Worm (Caenorhabditis elegans) whole organism, L4/young adult: ENCODE measurements around the gene R02D5.8.

Experiments used
- W03F9.2 ChIP-seq: fragments of 150-350 bp; optimal IDR thresholded peaks from 2 replicates; lab custom pipeline; 2014; ENCODE audit warnings: missing biosample characterization, missing genetic modification characterization
- dao-5 ChIP-seq: sonication (generic microtip); optimal IDR thresholded peaks from 2 replicates; lab custom pipeline; 2016; ENCODE audit warnings: missing genotype, missing genetic modification characterization, moderate library complexity, missing compliant biosample characterization
- him-1 ChIP-seq: sonication (generic microtip); optimal IDR thresholded peaks from 2 replicates; lab custom pipeline; 2016; ENCODE audit warnings: missing genotype, missing genetic modification reagents, missing genetic modification characterization, missing compliant biosample characterization

Gene R02D5.8

DNA sequence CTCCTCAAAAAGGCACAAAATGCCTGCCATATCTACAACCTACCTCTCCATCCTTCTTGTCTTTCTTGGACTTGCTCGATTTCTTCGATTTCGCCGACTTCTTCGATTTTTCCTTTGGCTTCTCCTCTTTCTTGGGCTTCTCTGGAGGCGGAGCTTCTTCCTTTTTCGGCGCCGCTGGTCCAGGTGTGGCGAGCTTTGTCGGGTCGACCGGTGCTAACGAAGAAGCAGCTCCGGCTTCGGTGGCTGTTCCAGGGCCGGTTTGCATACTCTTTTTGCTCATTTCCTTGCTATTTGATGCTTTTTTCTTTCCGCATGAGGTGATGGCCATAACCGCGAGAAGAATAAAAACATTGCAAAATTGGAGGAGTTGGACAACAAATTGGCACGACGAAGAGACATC is 38.6 kb downstream of the R02D5.8 start:
- no peak for TF ChIP-seq him-1 (tag; lab: Kevin White, UChicago)
- no peak for TF ChIP-seq dao-5 (tag; lab: Kevin White, UChicago)
- TF ChIP-seq W03F9.2 (tag; lab: Kevin White, UChicago) = no peak

DNA sequence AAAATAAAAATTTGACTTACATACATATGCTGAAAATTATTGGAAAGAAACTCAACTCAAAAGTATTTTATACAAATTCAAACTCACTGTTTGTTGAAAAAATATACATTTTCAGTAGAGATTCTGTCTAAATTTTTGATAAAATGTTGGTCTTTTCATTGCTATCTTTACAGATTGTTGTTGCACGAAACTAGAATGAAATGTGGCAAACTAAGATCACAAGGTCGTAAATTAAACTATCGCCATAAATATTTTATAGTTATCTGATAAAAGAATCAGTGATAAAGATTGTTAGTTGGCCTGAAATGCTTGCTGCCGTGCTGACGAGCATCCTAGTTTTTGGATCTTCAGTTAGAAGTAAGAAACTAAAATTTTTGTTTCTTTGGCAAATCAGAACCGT is 40.2 kb downstream of the R02D5.8 start, which contains the start of gene clec-55:
TSS of gene clec-55 (plus strand) at position 301 of the 400 bp plus-strand sequence.
- no peak for TF ChIP-seq W03F9.2 (tag; lab: Kevin White, UChicago)
- TF ChIP-seq dao-5 (tag; lab: Kevin White, UChicago) = no peak
- no peak for TF ChIP-seq him-1 (tag; lab: Kevin White, UChicago)

ce11 chrV:14476680-14477079 is 42.5 kb downstream of the R02D5.8 start, which contains the start of gene clec-54:
clec-54 (plus strand) TSS chrV:14476903.
- TF ChIP-seq him-1 (tag; lab: Kevin White, UChicago) (no peak), dao-5 (tag; lab: Kevin White, UChicago) (no peak), W03F9.2 (tag; lab: Kevin White, UChicago) (no peak)

DNA sequence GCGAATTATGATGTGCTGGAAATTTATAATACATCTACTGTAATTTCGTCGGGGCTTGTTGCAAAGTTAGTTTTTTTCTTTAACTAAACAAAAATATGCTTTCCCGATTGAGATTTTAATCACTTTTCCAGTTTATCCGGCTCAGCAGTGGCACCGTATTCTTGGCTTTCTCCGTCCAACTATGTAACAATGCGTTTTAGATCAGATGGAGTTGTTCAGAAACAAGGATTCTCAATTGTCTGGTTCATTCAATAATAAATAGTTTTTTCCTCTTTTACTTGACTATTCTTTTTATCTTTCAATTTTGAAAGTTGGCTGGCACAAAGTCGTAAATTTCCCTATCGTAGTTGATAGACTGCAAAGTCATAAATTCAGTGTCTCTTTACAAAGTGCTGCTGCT is 45.1 kb downstream of the R02D5.8 start, which contains the start of gene clec-56:
TSS of gene clec-56 (plus strand) at position 301 of the 400 bp plus-strand sequence.
- TF ChIP-seq dao-5 (tag; lab: Kevin White, UChicago) (no peak), W03F9.2 (tag; lab: Kevin White, UChicago) (no peak), him-1 (tag; lab: Kevin White, UChicago) (no peak)

DNA sequence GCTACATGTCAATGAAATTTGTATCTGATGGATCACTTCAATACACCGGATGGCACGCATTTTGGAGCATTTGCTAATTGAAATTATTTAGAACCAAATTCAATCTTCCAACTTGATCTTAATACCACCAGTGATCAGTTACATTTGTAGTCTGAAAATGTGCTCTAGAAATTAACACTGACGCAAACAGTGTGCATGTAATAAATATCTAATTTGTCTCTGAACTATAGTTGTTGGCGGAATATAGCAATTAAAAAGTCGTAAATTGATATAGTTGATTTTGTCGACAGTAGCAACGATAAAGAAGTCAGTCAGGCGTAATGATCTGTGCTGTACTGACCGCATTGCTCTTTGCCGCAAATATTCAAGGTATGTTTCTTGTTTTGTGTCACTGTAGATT is 46.9 kb downstream of the R02D5.8 start, which contains the start of gene clec-227:
TSS of gene clec-227 (plus strand) at position 301 of the 400 bp plus-strand sequence.
- TF ChIP-seq W03F9.2 (tag; lab: Kevin White, UChicago) (no peak), him-1 (tag; lab: Kevin White, UChicago) (no peak), dao-5 (tag; lab: Kevin White, UChicago) (no peak)

DNA sequence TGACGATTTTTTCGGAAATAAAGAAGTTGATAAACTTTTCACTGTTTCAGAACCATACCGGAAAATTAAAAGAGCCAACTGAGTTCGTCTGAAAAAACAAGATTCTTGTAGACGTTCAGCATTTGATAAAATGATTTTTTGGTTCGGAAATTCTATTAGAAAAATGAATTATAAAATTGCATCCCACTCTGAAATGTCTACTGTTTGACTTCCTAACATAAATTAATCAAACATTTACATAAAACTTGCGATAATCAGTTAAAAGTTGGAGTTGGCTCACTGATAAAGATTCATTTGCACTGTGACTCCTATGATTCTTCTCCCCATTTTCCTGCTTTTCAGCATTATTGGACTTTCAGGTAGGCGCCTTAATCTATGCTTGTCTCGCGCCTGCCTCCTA is 50.2 kb downstream of the R02D5.8 start, which contains the start of gene clec-57:
TSS of gene clec-57 (plus strand) at position 301 of the 400 bp plus-strand sequence.
- no peak for TF ChIP-seq W03F9.2 (tag; lab: Kevin White, UChicago)
- no peak for TF ChIP-seq him-1 (tag; lab: Kevin White, UChicago)
- TF ChIP-seq dao-5 (tag; lab: Kevin White, UChicago) = no peak
